Worm (Caenorhabditis elegans): ENCODE results near the gene lir-2.

lir-2 gene

ce11 chrII:7666967-7667366, at the start of gene lir-2:
Gene lir-2, plus strand, starts transcription at chrII:7667267.
- TF ChIP-seq jun-1 (tag; optimal IDR thresholded peaks at IDR 0.05) = no peak
- peak; percentile 66 for TF ChIP-seq nhr-25 (tag; optimal IDR thresholded peaks at IDR 0.05)

DNA sequence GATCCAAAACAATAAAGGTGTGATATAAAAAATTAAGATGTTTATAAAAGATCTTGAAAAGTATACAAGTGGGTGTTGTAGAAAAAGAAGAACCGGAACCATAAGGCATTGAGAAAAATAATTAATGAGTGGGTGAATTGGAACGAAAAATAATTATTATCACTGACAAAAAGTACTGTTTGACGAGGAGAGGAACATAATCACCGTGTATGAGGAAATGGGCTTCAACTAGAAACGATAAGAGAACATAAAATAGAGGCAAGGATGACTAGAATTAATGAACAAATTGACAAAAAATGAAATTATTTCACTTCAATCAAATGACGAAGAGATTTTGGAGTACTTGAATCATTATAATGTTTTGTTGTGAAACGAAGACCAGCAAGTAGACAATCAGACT, 48.9 kb upstream of the lir-2 start:
- TF ChIP-seq nhr-23 (tag; optimal IDR thresholded peaks at IDR 0.05) (no peak), elt-2 (tag; optimal IDR thresholded peaks at IDR 0.05) (peak; percentile 37), unc-39 (tag; optimal IDR thresholded peaks at IDR 0.05) (no peak), nhr-67 (tag; optimal IDR thresholded peaks at IDR 0.05) (no peak), snpc-4 (tag; optimal IDR thresholded peaks at IDR 0.05) (no peak), lsy-12 (tag; optimal IDR thresholded peaks at IDR 0.05) (no peak), ama-1 (optimal IDR thresholded peaks at IDR 0.05) (no peak), nhr-12 (tag; optimal IDR thresholded peaks at IDR 0.05) (no peak), skn-1 (tag; optimal IDR thresholded peaks at IDR 0.05) (no peak), pqm-1 (tag; optimal IDR thresholded peaks at IDR 0.05) (peak; percentile 52), pha-4 (tag; optimal IDR thresholded peaks at IDR 0.05) (peak; percentile 5), nhr-43 (tag; optimal IDR thresholded peaks at IDR 0.05; ENCODE audit: poor library complexity, severe bottlenecking) (no peak), ceh-28 (tag; optimal IDR thresholded peaks at IDR 0.05) (no peak), sea-2 (GFP tag; optimal IDR thresholded peaks at IDR 0.05) (no peak), nhr-237 (tag; optimal IDR thresholded peaks at IDR 0.05) (no peak), fos-1 (tag; optimal IDR thresholded peaks at IDR 0.05) (no peak), fkh-10 (GFP tag; optimal IDR thresholded peaks at IDR 0.05) (no peak), nhr-11 (tag; optimal IDR thresholded peaks at IDR 0.05) (no peak), elt-3 (tag; optimal IDR thresholded peaks at IDR 0.05) (no peak), elt-1 (tag; optimal IDR thresholded peaks at IDR 0.05) (no peak)

ce11 chrII:7620413-7620812, 46.7 kb upstream of the lir-2 start, which contains the start of gene R07G3.8:
Gene R07G3.8, minus strand, starts transcription at chrII:7620513.
- TF ChIP-seq nhr-23 (tag; optimal IDR thresholded peaks at IDR 0.05) = no peak
- no peak for TF ChIP-seq sea-2 (GFP tag; optimal IDR thresholded peaks at IDR 0.05)
- no peak for TF ChIP-seq lsy-12 (tag; optimal IDR thresholded peaks at IDR 0.05)
- no peak for TF ChIP-seq egl-27 (tag; optimal IDR thresholded peaks at IDR 0.05)
- no peak for TF ChIP-seq unc-62 (GFP tag; optimal IDR thresholded peaks at IDR 0.05)
- no peak for TF ChIP-seq ceh-9 (tag; optimal IDR thresholded peaks at IDR 0.05)
- TF ChIP-seq aly-2 (tag; optimal IDR thresholded peaks at IDR 0.05) = no peak

DNA sequence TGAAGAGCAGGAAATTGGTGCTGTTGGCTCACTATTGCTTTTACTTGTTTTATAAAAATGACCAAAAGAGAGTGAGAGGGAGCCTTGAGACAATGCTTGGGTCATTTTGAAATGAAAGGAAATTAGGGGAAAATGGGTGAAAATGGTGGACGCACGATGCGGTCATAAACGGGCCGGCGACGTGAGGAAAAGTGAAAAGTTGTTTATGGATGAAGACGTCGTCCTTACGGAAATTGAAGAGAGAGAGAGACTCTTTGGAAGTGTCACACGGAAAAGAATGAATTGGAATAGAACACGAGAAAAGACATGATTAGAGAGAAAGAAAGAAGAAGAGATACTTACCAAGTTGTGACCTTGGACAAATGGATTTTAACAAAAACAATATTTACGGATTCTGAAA, 45.6 kb upstream of the lir-2 start:
- TF ChIP-seq skn-1 (tag; optimal IDR thresholded peaks at IDR 0.05) (no peak), nhr-23 (tag; optimal IDR thresholded peaks at IDR 0.05) (peak; percentile 36)

DNA sequence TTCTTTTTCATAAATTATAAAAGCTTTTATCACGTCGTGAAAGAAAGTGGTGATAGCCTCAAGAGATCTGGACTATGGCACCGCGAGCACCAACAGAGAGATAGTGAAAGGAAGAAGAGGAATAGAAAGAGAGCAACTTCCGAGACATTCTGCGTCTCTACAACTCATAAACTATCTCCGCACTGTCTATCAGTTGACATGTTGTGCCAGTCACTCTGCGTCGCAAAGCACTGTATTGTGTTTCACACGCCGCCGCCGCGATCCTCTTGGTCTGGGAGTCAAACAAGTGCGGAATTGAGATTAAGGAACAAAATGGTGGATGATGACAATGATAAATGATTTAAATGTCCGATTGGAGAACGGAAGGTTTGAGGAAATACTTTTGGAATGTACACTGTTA, 43.6 kb upstream of the lir-2 start:
- TF ChIP-seq fkh-10 (GFP tag; optimal IDR thresholded peaks at IDR 0.05) (no peak), pha-4 (tag; optimal IDR thresholded peaks at IDR 0.05) (peak; percentile 70), zag-1 (tag; optimal IDR thresholded peaks at IDR 0.05) (no peak), R02D3.7 (tag; optimal IDR thresholded peaks at IDR 0.05) (no peak), jun-1 (tag; optimal IDR thresholded peaks at IDR 0.05) (peak; percentile 43), nhr-67 (tag; optimal IDR thresholded peaks at IDR 0.05) (no peak), nhr-77 (tag; optimal IDR thresholded peaks at IDR 0.05) (no peak), lin-15B (tag; optimal IDR thresholded peaks at IDR 0.05) (no peak), ceh-9 (tag; optimal IDR thresholded peaks at IDR 0.05) (no peak), nfya-1 (tag; optimal IDR thresholded peaks at IDR 0.05; ENCODE audit: insufficient read depth) (peak; percentile 7), elt-2 (tag; optimal IDR thresholded peaks at IDR 0.05) (peak; percentile 76), nhr-43 (tag; optimal IDR thresholded peaks at IDR 0.05; ENCODE audit: poor library complexity, severe bottlenecking) (no peak), pqm-1 (tag; optimal IDR thresholded peaks at IDR 0.05) (peak; percentile 38), ZK546.5 (tag; optimal IDR thresholded peaks at IDR 0.05) (no peak), skn-1 (tag; optimal IDR thresholded peaks at IDR 0.05) (no peak), daf-12 (tag; optimal IDR thresholded peaks at IDR 0.05) (no peak), hmg-11 (tag; optimal IDR thresholded peaks at IDR 0.05) (no peak), ztf-4 (tag; optimal IDR thresholded peaks at IDR 0.05) (no peak)

Data from whole organism, L3 larva.